Fruit fly (Drosophila melanogaster): ENCODE results near the gene Cpr97Eb.

The Cpr97Eb gene

DNA sequence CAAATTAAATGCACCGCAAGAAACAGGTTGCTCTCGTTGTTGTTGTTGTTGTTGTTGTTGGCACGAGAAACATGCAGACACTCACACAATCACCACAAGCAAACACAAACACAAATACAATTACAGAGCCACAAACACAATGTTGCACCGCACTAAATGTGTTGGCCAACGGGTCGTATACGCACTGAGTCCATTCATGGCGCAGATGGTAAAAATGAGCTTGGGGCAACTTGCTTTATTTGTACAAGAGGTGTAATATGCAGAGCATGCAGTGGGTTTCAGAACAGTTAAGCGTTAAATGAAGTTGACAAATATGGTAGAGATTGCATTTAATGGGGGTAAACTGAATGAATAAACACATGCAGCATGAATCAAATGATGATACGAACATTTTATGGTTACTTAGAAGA is 47.0 kb upstream of the Cpr97Eb start (continued):
- TF ChIP-seq CG2202 (tag; optimal IDR thresholded peaks at IDR 0.05) (peak; percentile 34), Lhr (GFP tag; optimal IDR thresholded peaks at IDR 0.05) (peak; percentile 23), CG17186 (GFP tag; optimal IDR thresholded peaks at IDR 0.05) (peak; percentile 53), D (optimal IDR thresholded peaks at IDR 0.05) (no peak), D (GFP tag; optimal IDR thresholded peaks at IDR 0.05) (peak; percentile 60), kni (GFP tag; optimal IDR thresholded peaks at IDR 0.05) (peak; percentile 84), CkIIα-i1 (GFP tag; IDR thresholded peaks at IDR 0.05) (no peak), CG2116 (GFP tag; optimal IDR thresholded peaks at IDR 0.05) (peak; percentile 2), Trl (optimal IDR thresholded peaks at IDR 0.05) (no peak), Trl (GFP tag; optimal IDR thresholded peaks at IDR 0.05) (peak; percentile 53), CG12659 (GFP tag; optimal IDR thresholded peaks at IDR 0.05) (peak; percentile 11), Stat92E (GFP tag; optimal IDR thresholded peaks at IDR 0.05) (no peak), CG10654 (GFP tag; optimal IDR thresholded peaks at IDR 0.05) (peak; percentile 42), pita (GFP tag; optimal IDR thresholded peaks at IDR 0.05) (no peak), klu (GFP tag; IDR thresholded peaks at IDR 0.05) (no peak), dmrt99B (tag; optimal IDR thresholded peaks at IDR 0.05) (peak; percentile 54), ci (GFP tag; IDR thresholded peaks at IDR 0.05) (peak; percentile 67; the same call in 2 of the 3 replicates), cg (GFP tag; optimal IDR thresholded peaks at IDR 0.05) (peak; percentile 80), CG6813 (GFP tag; optimal IDR thresholded peaks at IDR 0.05) (peak; percentile 36), CG12391 (tag; optimal IDR thresholded peaks at IDR 0.05) (peak; percentile 27), CG12769 (tag; optimal IDR thresholded peaks at IDR 0.05) (peak; percentile 45), CG8924 (tag; optimal IDR thresholded peaks at IDR 0.05) (peak; percentile 24), unpg (GFP tag; optimal IDR thresholded peaks at IDR 0.05) (peak; percentile 28), ind (GFP tag; optimal IDR thresholded peaks at IDR 0.05) (no peak), Hr51 (GFP tag; optimal IDR thresholded peaks at IDR 0.05) (peak in 1 of 2 experiments; percentile 13), CG11456 (GFP tag; IDR thresholded peaks at IDR 0.05) (no peak), sc (optimal IDR thresholded peaks at IDR 0.05) (no peak), sc (GFP tag; optimal IDR thresholded peaks at IDR 0.05) (peak; percentile 60), kay (GFP tag; optimal IDR thresholded peaks at IDR 0.05) (no peak), stwl (tag; optimal IDR thresholded peaks at IDR 0.05) (no peak), CG6689 (GFP tag; IDR thresholded peaks at IDR 0.05) (0 out of 2 replicates have a peak, but pooled peaks have one; percentile 24), E2f1 (GFP tag; IDR thresholded peaks at IDR 0.05) (no peak), CG2199 (GFP tag; IDR thresholded peaks at IDR 0.05) (peak; percentile 64; the same call in 1 of the 3 replicates), CG12744 (GFP tag; optimal IDR thresholded peaks at IDR 0.05) (no peak), CG31365 (tag; optimal IDR thresholded peaks at IDR 0.05) (peak; percentile 1), CG1529 (GFP tag; optimal IDR thresholded peaks at IDR 0.05) (peak; percentile 64), CG6791 (GFP tag; IDR thresholded peaks at IDR 0.05; ENCODE audit: partially characterized antibody) (no peak), CG7556 (GFP tag; optimal IDR thresholded peaks at IDR 0.05) (peak; percentile 41), CG8388 (GFP tag; optimal IDR thresholded peaks at IDR 0.05) (peak; percentile 6), CG17912 (GFP tag; optimal IDR thresholded peaks at IDR 0.05) (peak; percentile 59), ftz-f1 (GFP tag; optimal IDR thresholded peaks at IDR 0.05) (no peak), D19A (tag; optimal IDR thresholded peaks at IDR 0.05) (peak; percentile 42), Vsx1 (GFP tag; optimal IDR thresholded peaks at IDR 0.05) (no peak), ttk (GFP tag; IDR thresholded peaks at IDR 0.05) (peak; percentile 21; the same call in 1 of the 2 replicates), CG4730 (GFP tag; IDR thresholded peaks at IDR 0.05) (no peak), odd (GFP tag; optimal IDR thresholded peaks at IDR 0.05) (peak; percentile 63), CG9876 (GFP tag; optimal IDR thresholded peaks at IDR 0.05) (peak; percentile 33), Antp (GFP tag; optimal IDR thresholded peaks at IDR 0.05) (peak; percentile 3), CTCF (GFP tag; optimal IDR thresholded peaks at IDR 0.05) (peak; percentile 9), CG8281 (tag; optimal IDR thresholded peaks at IDR 0.05) (peak; percentile 21), CG13424 (tag; optimal IDR thresholded peaks at IDR 0.05) (peak; percentile 24)
